Worm (Caenorhabditis elegans) whole organism, early embryonic: ENCODE results near the gene dna-2.

Source experiments
- B0310.2 ChIP-seq: sonication (generic microtip); optimal IDR thresholded peaks from 2 replicates; lab custom pipeline; 2016; ENCODE audit warnings: mild to moderate bottlenecking, missing genetic modification characterization, missing compliant biosample characterization
- F13C5.2 ChIP-seq: sonication (generic microtip); optimal IDR thresholded peaks from 2 replicates; lab custom pipeline; 2017; ENCODE audit warnings: mild to moderate bottlenecking, missing genetic modification characterization, inconsistent platforms, missing compliant biosample characterization
- aly-1 ChIP-seq: sonication (generic microtip); optimal IDR thresholded peaks from 2 replicates; lab custom pipeline; 2016; ENCODE audit warnings: missing genetic modification characterization, missing compliant biosample characterization
- ama-1 ChIP-seq: fragments of 150-350 bp; optimal IDR thresholded peaks from 2 replicates; lab custom pipeline; 2014
- ceh-13 ChIP-seq: fragments of 200-800 bp; sonication (Bioruptor generic); optimal IDR thresholded peaks from 2 replicates; lab custom pipeline; 2018; ENCODE audit warnings: mild to moderate bottlenecking, missing genetic modification characterization, missing compliant biosample characterization
- ets-7 ChIP-seq: sonication (generic microtip); optimal IDR thresholded peaks from 2 replicates; lab custom pipeline; 2016; ENCODE audit warnings: missing genotype, missing genetic modification characterization, missing compliant biosample characterization
- flt-1 ChIP-seq: fragments of 200-800 bp; sonication (Bioruptor generic); IDR thresholded peaks from 2 replicates; pipeline ENCODE4 v1.3.6; 2022; ENCODE audit warnings: missing genetic modification characterization, missing compliant biosample characterization
- hmbx-1 ChIP-seq: sonication (generic microtip); optimal IDR thresholded peaks from 2 replicates; lab custom pipeline; 2016; ENCODE audit warnings: mild to moderate bottlenecking, missing genetic modification characterization, missing compliant biosample characterization
- hmg-4 ChIP-seq: fragments of 200-800 bp; sonication (Bioruptor generic); optimal IDR thresholded peaks from 2 replicates; lab custom pipeline; 2018; ENCODE audit warnings: mild to moderate bottlenecking, missing genetic modification characterization, missing compliant biosample characterization
- hnd-1 ChIP-seq: sonication (generic microtip); optimal IDR thresholded peaks from 2 replicates; lab custom pipeline; 2016; ENCODE audit warnings: missing genetic modification characterization, missing compliant biosample characterization
- scrt-1 ChIP-seq: fragments of 200-800 bp; sonication (Bioruptor generic); IDR thresholded peaks from 2 replicates; pipeline ENCODE4 v1.3.6; 2022; ENCODE audit warnings: missing genetic modification characterization, missing compliant biosample characterization
- sea-1 ChIP-seq: fragments of 200-800 bp; sonication (Bioruptor generic); conservative IDR thresholded peaks from 2 replicates; pipeline ENCODE4 v1.3.6; 2022; ENCODE audit warnings: missing genetic modification characterization, missing compliant biosample characterization
- tbx-11 ChIP-seq: fragments of 200-800 bp; sonication (Bioruptor generic); IDR thresholded peaks from 2 replicates; pipeline ENCODE4 v1.3.6; 2022; ENCODE audit warnings: missing genetic modification characterization, missing compliant biosample characterization
- tra-4 ChIP-seq: sonication (generic microtip); optimal IDR thresholded peaks from 2 replicates; lab custom pipeline; 2017; ENCODE audit warnings: missing genetic modification characterization, missing compliant biosample characterization

DNA sequence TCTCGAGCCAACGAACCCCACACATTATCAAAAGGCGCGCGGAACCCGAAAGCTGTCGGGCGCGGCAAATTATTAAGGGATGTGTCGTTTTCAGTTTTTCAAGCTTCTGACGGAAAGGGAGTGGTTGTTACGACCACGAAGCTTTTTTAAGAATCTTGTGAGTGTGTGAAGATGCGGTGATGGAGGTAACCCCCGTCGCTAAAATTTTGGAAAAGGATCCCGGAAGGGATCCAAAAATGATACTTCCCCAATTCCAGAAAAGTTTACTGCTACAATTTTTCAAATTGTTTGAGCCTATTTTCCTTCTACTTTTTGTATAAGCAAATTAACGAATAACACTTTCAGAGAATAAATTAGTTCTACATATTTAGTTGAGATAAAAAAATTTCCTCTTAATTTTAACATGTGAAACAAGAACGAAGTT is 21.5 kb upstream of the dna-2 start:
- peak; percentile 46 for TF ChIP-seq ama-1 (lab: Kevin White, UChicago)
- no peak for TF ChIP-seq aly-1 (tag; lab: Kevin White, UChicago)
- peak; percentile 2 for TF ChIP-seq hnd-1
- TF ChIP-seq flt-1 (GFP tag; lab: Robert Waterston, UW), result no peak
- no peak for TF ChIP-seq hmg-4 (GFP tag; lab: Kevin White, UChicago)
- TF ChIP-seq B0310.2, result no peak
- no peak for TF ChIP-seq ceh-13 (GFP tag; lab: Kevin White, UChicago)
- no peak for TF ChIP-seq F13C5.2 (tag; lab: Kevin White, UChicago)
- no peak for TF ChIP-seq hmbx-1 (tag; lab: Kevin White, UChicago)
- TF ChIP-seq tra-4 (tag; lab: Kevin White, UChicago), result no peak
- TF ChIP-seq tbx-11 (GFP tag; lab: Robert Waterston, UW), result no peak
- peak; percentile 71; the same call in 1 of the 2 replicates for TF ChIP-seq sea-1
- no peak for TF ChIP-seq ets-7 (tag; lab: Kevin White, UChicago)
- TF ChIP-seq scrt-1, result no peak
